Worm (Caenorhabditis elegans) whole organism, midembryonic: ENCODE measurements around the gene gcy-22.

Experiments
- T22C8.4 ChIP-seq: fragments of 200-800 bp; sonication (Bioruptor generic); IDR thresholded peaks from 2 replicates; pipeline ENCODE4 v1.3.6; 2022; ENCODE audit warnings: missing genetic modification characterization, missing compliant biosample characterization
- cog-1 ChIP-seq: sonication (generic microtip); optimal IDR thresholded peaks from 2 replicates; lab custom pipeline; 2016; ENCODE audit warnings: missing genetic modification characterization, missing compliant biosample characterization
- flt-1 ChIP-seq: fragments of 200-800 bp; sonication (Bioruptor generic); IDR thresholded peaks from 2 replicates; pipeline ENCODE4 v1.3.6; 2022; ENCODE audit warnings: missing genetic modification characterization, missing compliant biosample characterization
- klf-2 ChIP-seq: fragments of 200-800 bp; sonication (Bioruptor generic); conservative IDR thresholded peaks from 2 replicates; pipeline ENCODE4 v1.3.6; 2022; ENCODE audit warnings: missing genetic modification reagents, missing genetic modification characterization, missing compliant biosample characterization
- med-1 ChIP-seq: sonication (generic microtip); optimal IDR thresholded peaks from 2 replicates; lab custom pipeline; 2017; ENCODE audit warnings: missing genetic modification characterization, mild to moderate bottlenecking, missing compliant biosample characterization, antibody characterized with exemption, missing genetic modification reagents; ENCODE audit not compliant: insufficient read depth
- ref-1 ChIP-seq: fragments of 200-800 bp; sonication (Bioruptor generic); conservative IDR thresholded peaks from 2 replicates; pipeline ENCODE4 v1.3.6; 2022; ENCODE audit warnings: missing genetic modification reagents, missing genetic modification characterization, missing compliant biosample characterization
- tab-1 ChIP-seq: fragments of 200-800 bp; sonication (Bioruptor generic); IDR thresholded peaks from 2 replicates; pipeline ENCODE4 v1.3.6; 2022; ENCODE audit warnings: missing genetic modification characterization, missing compliant biosample characterization
- ztf-23 ChIP-seq: fragments of 200-800 bp; sonication (Bioruptor generic); IDR thresholded peaks from 2 replicates; pipeline ENCODE4 v1.3.6; 2022; ENCODE audit warnings: missing genetic modification reagents, missing genetic modification characterization, missing compliant biosample characterization
- ztf-29 ChIP-seq: fragments of 200-800 bp; sonication (Bioruptor generic); IDR thresholded peaks from 2 replicates; pipeline ENCODE4 v1.3.6; 2022; ENCODE audit warnings: missing genetic modification reagents, missing genetic modification characterization, missing compliant biosample characterization

The gcy-22 gene

ce11 chrV:20773647-20774046 lies 51.2 kb downstream of the gcy-22 start, which contains the start of gene F38A6.5:
Gene F38A6.5, minus strand, starts transcription at chrV:20773747.
- TF ChIP-seq ztf-29 (GFP tag; lab: Robert Waterston, UW) (no peak), tab-1 (GFP tag; lab: Robert Waterston, UW) (no peak), med-1 (GFP tag; lab: Kevin White, UChicago) (no peak), flt-1 (GFP tag; lab: Robert Waterston, UW) (no peak), T22C8.4 (GFP tag; lab: Robert Waterston, UW) (no peak), ztf-23 (no peak), klf-2 (GFP tag; lab: Robert Waterston, UW) (no peak), cog-1 (tag; lab: Kevin White, UChicago) (no peak), ref-1 (GFP tag; lab: Robert Waterston, UW) (no peak)

ce11 chrV:20771702-20772101 lies 53.2 kb downstream of the gcy-22 start:
- TF ChIP-seq tab-1 (GFP tag; lab: Robert Waterston, UW) (no peak), ztf-29 (GFP tag; lab: Robert Waterston, UW) (no peak), flt-1 (GFP tag; lab: Robert Waterston, UW) (no peak), med-1 (GFP tag; lab: Kevin White, UChicago) (no peak), cog-1 (tag; lab: Kevin White, UChicago) (no peak), T22C8.4 (GFP tag; lab: Robert Waterston, UW) (no peak), ztf-23 (no peak)

ce11 chrV:20770846-20771245 lies 54.0 kb downstream of the gcy-22 start:
- no peak for TF ChIP-seq klf-2 (GFP tag; lab: Robert Waterston, UW)
